Fruit fly (Drosophila melanogaster): ENCODE data around the gene CG14357.

- no peak for TF ChIP-seq CG6792 (GFP tag; optimal IDR thresholded peaks at IDR 0.05)
- TF ChIP-seq CG8319 (GFP tag; optimal IDR thresholded peaks at IDR 0.05) = no peak
- no peak for TF ChIP-seq Sox102F (GFP tag; optimal IDR thresholded peaks at IDR 0.05)
- TF ChIP-seq esn (GFP tag; optimal IDR thresholded peaks at IDR 0.05) = no peak
- no peak for TF ChIP-seq CG15336 (GFP tag; IDR thresholded peaks at IDR 0.05)
- no peak for TF ChIP-seq pdm3 (GFP tag; optimal IDR thresholded peaks at IDR 0.05)
- TF ChIP-seq CG16779 (tag; optimal IDR thresholded peaks at IDR 0.05) = no peak
- no peak for TF ChIP-seq cyc (GFP tag; optimal IDR thresholded peaks at IDR 0.05)
- no peak for TF ChIP-seq svp (GFP tag)
- no peak for TF ChIP-seq Blimp-1 (GFP tag; optimal IDR thresholded peaks at IDR 0.05)
- no peak for TF ChIP-seq CG1621 (tag; optimal IDR thresholded peaks at IDR 0.05)
- TF ChIP-seq Ets96B (tag; optimal IDR thresholded peaks at IDR 0.05) = no peak
- no peak for TF ChIP-seq CG4318 (GFP tag; optimal IDR thresholded peaks at IDR 0.05)
These were observed 2.8 kb downstream of the CG14357 start, which contains the start of gene Or88a for dm6 chr3R:14109145-14109544.

Data from whole organism, prepupa.